Fruit fly (Drosophila melanogaster) S2 (cell line): ENCODE results near the gene mib1.

Experiments used
- CG8478 ChIP-seq: fragments of >200 bp; optimal IDR thresholded peaks from 2 replicates; lab custom pipeline; 2018
- CTCF ChIP-seq, 2 experiments: fragments of >200 bp; optimal IDR thresholded peaks; 2 replicates each; lab custom pipeline; 2018

dm6 chr3L:16004401-16005237 lies 7.0 kb downstream of the mib1 start, which contains the start of the genes hzg and mRpS31:
- no peak for TF ChIP-seq CTCF (optimal IDR thresholded peaks at IDR 0.05; lab: Kevin White, UChicago)
- TF ChIP-seq CG8478 (lab: Kevin White, UChicago) = no peak
